Worm (Caenorhabditis elegans): ENCODE results near the gene irld-2.

DNA sequence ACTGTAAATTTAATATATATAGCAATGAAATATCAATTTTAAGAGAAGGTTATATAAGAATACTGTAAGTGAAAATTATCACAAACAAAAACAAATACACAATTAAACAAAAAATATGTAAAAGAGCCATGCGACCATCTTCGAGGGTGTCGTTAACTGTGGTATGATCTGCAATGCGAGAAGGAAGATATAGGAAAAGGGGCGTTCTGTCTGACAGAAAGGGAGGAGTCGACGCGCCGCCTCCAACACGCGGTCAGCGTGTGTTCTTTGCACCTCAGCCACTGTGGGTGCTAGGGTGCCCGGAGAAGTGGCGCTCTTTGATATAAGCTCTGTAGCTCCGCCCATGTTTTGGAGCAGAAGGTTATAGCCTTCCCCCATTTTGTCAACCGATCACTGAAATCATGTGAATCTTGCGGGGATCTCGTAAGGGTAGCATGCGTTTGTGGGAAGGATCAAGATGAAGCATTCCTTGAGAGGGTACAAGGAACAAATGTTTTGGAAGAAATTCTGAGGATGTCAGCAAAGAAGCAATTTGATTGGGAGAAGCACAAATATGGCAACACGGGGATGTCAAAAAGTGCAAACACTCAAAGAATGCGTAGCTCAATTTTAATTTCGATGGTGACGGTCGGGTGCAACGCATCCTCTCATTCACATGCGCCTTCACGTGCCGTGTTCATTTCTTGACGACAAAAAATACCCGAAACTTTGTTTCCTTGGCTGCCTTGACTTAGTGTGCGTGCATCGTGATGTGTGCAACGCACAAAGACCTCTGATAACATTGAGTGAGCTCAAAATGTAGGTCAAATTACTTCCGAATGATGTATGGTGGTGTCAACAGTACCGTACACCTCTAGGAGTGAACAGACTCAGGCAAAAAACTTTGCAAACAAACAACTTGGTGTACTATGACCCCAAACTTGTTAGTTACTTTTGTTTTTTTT lies 43.8 kb downstream of the irld-2 start, which contains the start of gene mxl-3:
- no peak for TF ChIP-seq him-1 (tag; optimal IDR thresholded peaks at IDR 0.05)
- no peak for TF ChIP-seq dao-5 (tag; optimal IDR thresholded peaks at IDR 0.05)
- no peak for TF ChIP-seq W03F9.2 (tag; optimal IDR thresholded peaks at IDR 0.05)

All from whole organism, L4/young adult.